Worm (Caenorhabditis elegans): Measurements from ENCODE around the gene C04B4.1.

ce11 chrX:12288254-12288653, 7.7 kb downstream of the C04B4.1 start, which contains the start of gene C04B4.5:
- TF ChIP-seq dao-5 (tag; optimal IDR thresholded peaks at IDR 0.05) (no peak), him-1 (tag; optimal IDR thresholded peaks at IDR 0.05) (no peak), W03F9.2 (tag; optimal IDR thresholded peaks at IDR 0.05) (no peak)
